Worm (Caenorhabditis elegans): ENCODE measurements around the gene Y116A8C.23.

ce11 chrIV:17040618-17041017, 12.7 kb upstream of the Y116A8C.23 start, which contains the start of gene Y116A8C.20:
- TF ChIP-seq ceh-45 (GFP tag; IDR thresholded peaks at IDR 0.05) (no peak), lin-11 (tag; optimal IDR thresholded peaks at IDR 0.05) (no peak), dve-1 (tag; optimal IDR thresholded peaks at IDR 0.05) (no peak), fkh-6 (tag; optimal IDR thresholded peaks at IDR 0.05) (no peak), pha-4 (tag; optimal IDR thresholded peaks at IDR 0.05) (no peak), nhr-11 (tag; optimal IDR thresholded peaks at IDR 0.05) (no peak), fkh-10 (GFP tag; optimal IDR thresholded peaks at IDR 0.05) (no peak), ets-4 (tag; optimal IDR thresholded peaks at IDR 0.05) (no peak), npax-4 (tag; optimal IDR thresholded peaks at IDR 0.05) (no peak), pqm-1 (tag; optimal IDR thresholded peaks at IDR 0.05) (no peak)

Data from whole organism, late embryonic.